Fruit fly (Drosophila melanogaster) whole organism, pupa: ENCODE measurements around the gene Acp63F.

Source experiments
- CG13204 ChIP-seq: fragments of 200-800 bp; sonication (Bioruptor generic); optimal IDR thresholded peaks from 2 replicates; lab custom pipeline; 2018; ENCODE audit warnings: missing biosample characterization, mild to moderate bottlenecking, missing genetic modification characterization, moderate library complexity
- CG14655 ChIP-seq: fragments of 200-800 bp; sonication (Bioruptor generic); optimal IDR thresholded peaks from 3 replicates; lab custom pipeline; 2017; ENCODE audit warnings: mild to moderate bottlenecking, missing biosample characterization, missing genetic modification reagents, missing genetic modification characterization
- CG17806 ChIP-seq: fragments of 200-800 bp; sonication (Bioruptor generic); optimal IDR thresholded peaks from 2 replicates; lab custom pipeline; 2018; ENCODE audit warnings: missing biosample characterization, mild to moderate bottlenecking, missing genetic modification characterization, moderate library complexity
- CG32121 ChIP-seq: fragments of 200-800 bp; sonication (Bioruptor generic); IDR thresholded peaks from 2 replicates; pipeline ENCODE4 v1.3.6; 2022; ENCODE audit warnings: missing biosample characterization, missing genetic modification characterization
- CG4496 ChIP-seq: fragments of 200-800 bp; sonication (Bioruptor generic); IDR thresholded peaks from 3 replicates; pipeline ENCODE4 v1.3.6; 2022; ENCODE audit warnings: missing biosample characterization, missing genetic modification characterization
- CG9948 ChIP-seq: fragments of 200-800 bp; sonication (Bioruptor generic); optimal IDR thresholded peaks from 2 replicates; lab custom pipeline; 2018; ENCODE audit warnings: missing biosample characterization, mild to moderate bottlenecking, missing genetic modification characterization, moderate library complexity
- D1 ChIP-seq: fragments of 200-800 bp; sonication (Bioruptor generic); optimal IDR thresholded peaks from 2 replicates; lab custom pipeline; 2018; ENCODE audit warnings: missing biosample characterization, mild to moderate bottlenecking, missing genetic modification characterization, moderate library complexity
- EcR ChIP-seq: fragments of 200-800 bp; sonication (Bioruptor generic); optimal IDR thresholded peaks from 3 replicates; lab custom pipeline; 2019; ENCODE audit warnings: missing biosample characterization, missing genetic modification characterization, mild to moderate bottlenecking, moderate library complexity, missing genetic modification reagents
- Ets98B ChIP-seq: fragments of 200-800 bp; sonication (Bioruptor generic); IDR thresholded peaks from 2 replicates; pipeline ENCODE4 v1.3.6; 2022; ENCODE audit warnings: missing biosample characterization, missing genetic modification characterization

DNA sequence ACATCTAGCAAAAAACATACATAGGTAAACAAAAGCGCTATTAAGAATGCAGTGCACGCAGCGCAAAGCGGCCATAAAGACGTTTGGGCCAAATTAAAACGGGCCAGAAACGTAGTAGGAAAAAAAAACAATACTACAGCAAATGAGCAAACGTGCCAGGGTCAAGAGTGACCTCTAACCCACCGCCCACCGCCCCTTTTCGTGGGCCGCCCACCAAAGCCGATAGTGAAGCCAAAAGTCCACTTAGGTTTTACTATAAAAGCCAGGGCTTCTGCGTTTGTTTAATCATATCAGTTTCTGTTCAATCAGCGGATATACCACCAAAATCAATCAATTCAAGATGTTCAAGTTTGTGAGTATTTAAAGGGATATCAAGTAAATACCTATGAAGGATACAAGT is 25.6 kb downstream of the Acp63F start, which contains the start of gene CG32266:
- no peak for TF ChIP-seq CG13204 (GFP tag; lab: Kevin White, UChicago)
- no peak for TF ChIP-seq CG4496 (GFP tag; lab: Robert Waterston, UW)
- TF ChIP-seq CG9948: no peak
- no peak for TF ChIP-seq EcR (GFP tag; lab: Kevin White, UChicago)
- TF ChIP-seq Ets98B (GFP tag; lab: Robert Waterston, UW): no peak
- TF ChIP-seq CG17806: no peak
- no peak for TF ChIP-seq CG32121 (GFP tag; lab: Robert Waterston, UW)
- TF ChIP-seq CG14655 (GFP tag; lab: Kevin White, UChicago): no peak
- no peak for TF ChIP-seq D1 (tag; lab: Kevin White, UChicago)
